Worm (Caenorhabditis elegans) whole organism, mixed stage, embryonic: ENCODE measurements around the gene srt-23.

Source experiments
- M03D4.4 ChIP-seq: sonication (generic microtip); optimal IDR thresholded peaks from 2 replicates; lab custom pipeline; 2017; ENCODE audit warnings: mild to moderate bottlenecking, missing genetic modification characterization, missing compliant biosample characterization
- bed-3 ChIP-seq: fragments of 200-800 bp; sonication (Bioruptor generic); optimal IDR thresholded peaks from 3 replicates; lab custom pipeline; 2018; ENCODE audit warnings: mild to moderate bottlenecking, missing genetic modification characterization, moderate library complexity, missing compliant biosample characterization
- blmp-1 ChIP-seq: fragments of 150-350 bp; optimal IDR thresholded peaks from 2 replicates; lab custom pipeline; 2014; ENCODE audit warnings: missing biosample characterization, missing genetic modification characterization
- ceh-39 ChIP-seq: fragments of 150-350 bp; optimal IDR thresholded peaks from 2 replicates; lab custom pipeline; 2014; ENCODE audit warnings: missing biosample characterization, missing genetic modification characterization
- ceh-43 ChIP-seq: fragments of 200-800 bp; sonication (Bioruptor generic); optimal IDR thresholded peaks from 2 replicates; lab custom pipeline; 2018; ENCODE audit warnings: mild to moderate bottlenecking, missing genetic modification characterization, moderate library complexity, missing compliant biosample characterization
- ceh-83 ChIP-seq: fragments of 200-800 bp; sonication (Bioruptor generic); optimal IDR thresholded peaks from 2 replicates; lab custom pipeline; 2018; ENCODE audit warnings: mild to moderate bottlenecking, missing genetic modification characterization, missing compliant biosample characterization
- ces-1 ChIP-seq: fragments of 150-350 bp; optimal IDR thresholded peaks from 2 replicates; lab custom pipeline; 2014; ENCODE audit warnings: missing biosample characterization, missing genetic modification reagents, missing genetic modification characterization
- cnd-1 ChIP-seq: fragments of 200-800 bp; sonication (Bioruptor generic); optimal IDR thresholded peaks from 2 replicates; lab custom pipeline; 2018; ENCODE audit warnings: mild to moderate bottlenecking, missing genetic modification characterization, missing compliant biosample characterization
- drap-1 ChIP-seq: fragments of 200-800 bp; sonication (Bioruptor generic); optimal IDR thresholded peaks from 3 replicates; lab custom pipeline; 2018; ENCODE audit warnings: mild to moderate bottlenecking, missing genetic modification characterization, missing compliant biosample characterization
- elt-1 ChIP-seq: sonication (generic microtip); optimal IDR thresholded peaks from 2 replicates; lab custom pipeline; 2017; ENCODE audit warnings: missing genetic modification characterization, mild to moderate bottlenecking, missing compliant biosample characterization, antibody characterized with exemption, moderate library complexity, borderline replicate concordance; ENCODE audit not compliant: insufficient read depth
- elt-3 ChIP-seq: fragments of 150-350 bp; optimal IDR thresholded peaks from 2 replicates; lab custom pipeline; 2014; ENCODE audit warnings: missing biosample characterization, missing genetic modification characterization
- flh-1 ChIP-seq: fragments of 200-800 bp; sonication (Bioruptor generic); optimal IDR thresholded peaks from 2 replicates; lab custom pipeline; 2018; ENCODE audit warnings: mild to moderate bottlenecking, missing genetic modification characterization, moderate library complexity, missing compliant biosample characterization
- hlh-1 ChIP-seq: fragments of 150-350 bp; optimal IDR thresholded peaks from 2 replicates; lab custom pipeline; 2014; ENCODE audit warnings: missing biosample characterization, missing genetic modification reagents, missing genetic modification characterization
- lin-32 ChIP-seq: fragments of 200-800 bp; sonication (Bioruptor generic); optimal IDR thresholded peaks from 2 replicates; lab custom pipeline; 2018; ENCODE audit warnings: mild to moderate bottlenecking, missing genetic modification characterization, missing compliant biosample characterization
- lsy-2 ChIP-seq: fragments of 150-350 bp; optimal IDR thresholded peaks from 2 replicates; lab custom pipeline; 2014; ENCODE audit warnings: missing biosample characterization, missing genetic modification characterization
- mab-5 ChIP-seq: fragments of 150-350 bp; optimal IDR thresholded peaks from 2 replicates; lab custom pipeline; 2014; ENCODE audit warnings: missing biosample characterization, missing genetic modification characterization
- mep-1 ChIP-seq: fragments of 150-350 bp; optimal IDR thresholded peaks from 2 replicates; lab custom pipeline; 2017; ENCODE audit warnings: missing biosample characterization, missing genetic modification reagents, missing genetic modification characterization, inconsistent platforms
- mls-2 ChIP-seq: sonication (generic microtip); optimal IDR thresholded peaks from 2 replicates; lab custom pipeline; 2016; ENCODE audit warnings: mild to moderate bottlenecking, missing genetic modification characterization, moderate library complexity, missing compliant biosample characterization
- nhr-2 ChIP-seq: fragments of 150-350 bp; optimal IDR thresholded peaks from 2 replicates; lab custom pipeline; 2014; ENCODE audit warnings: missing biosample characterization, missing genetic modification characterization
- nhr-237 ChIP-seq: fragments of 150-350 bp; optimal IDR thresholded peaks from 2 replicates; lab custom pipeline; 2014; ENCODE audit warnings: missing biosample characterization, missing genetic modification characterization
- nhr-28 ChIP-seq: fragments of 150-350 bp; optimal IDR thresholded peaks from 2 replicates; lab custom pipeline; 2014; ENCODE audit warnings: missing biosample characterization, missing genetic modification characterization
- nhr-76 ChIP-seq: sonication (generic microtip); optimal IDR thresholded peaks from 2 replicates; lab custom pipeline; 2017; ENCODE audit warnings: missing biosample characterization, missing genetic modification characterization
- sem-2 ChIP-seq: fragments of 200-800 bp; sonication (Bioruptor generic); optimal IDR thresholded peaks from 2 replicates; lab custom pipeline; 2018; ENCODE audit warnings: mild to moderate bottlenecking, missing genetic modification characterization, missing compliant biosample characterization
- sptf-1 ChIP-seq: sonication (generic microtip); optimal IDR thresholded peaks from 2 replicates; lab custom pipeline; 2017; ENCODE audit warnings: mild to moderate bottlenecking, missing genetic modification characterization, moderate library complexity, missing compliant biosample characterization
- tbx-8 ChIP-seq: fragments of 200-800 bp; sonication (Bioruptor generic); optimal IDR thresholded peaks from 2 replicates; lab custom pipeline; 2018; ENCODE audit warnings: mild to moderate bottlenecking, missing genetic modification characterization, moderate library complexity, missing compliant biosample characterization
- unc-120 ChIP-seq: sonication (generic microtip); optimal IDR thresholded peaks from 2 replicates; lab custom pipeline; 2017; ENCODE audit warnings: missing genetic modification characterization, missing compliant biosample characterization; ENCODE audit not compliant: poor library complexity, severe bottlenecking
- unc-39 ChIP-seq: fragments of 150-350 bp; optimal IDR thresholded peaks from 2 replicates; lab custom pipeline; 2014; ENCODE audit warnings: missing biosample characterization, missing genetic modification characterization
- unc-62 ChIP-seq: fragments of 150-350 bp; optimal IDR thresholded peaks from 2 replicates; lab custom pipeline; 2014; ENCODE audit warnings: missing biosample characterization, missing genetic modification reagents, missing genetic modification characterization
- ztf-11 ChIP-seq: fragments of 150-350 bp; optimal IDR thresholded peaks from 2 replicates; lab custom pipeline; 2014; ENCODE audit warnings: missing biosample characterization, missing genetic modification characterization

The srt-23 gene

DNA sequence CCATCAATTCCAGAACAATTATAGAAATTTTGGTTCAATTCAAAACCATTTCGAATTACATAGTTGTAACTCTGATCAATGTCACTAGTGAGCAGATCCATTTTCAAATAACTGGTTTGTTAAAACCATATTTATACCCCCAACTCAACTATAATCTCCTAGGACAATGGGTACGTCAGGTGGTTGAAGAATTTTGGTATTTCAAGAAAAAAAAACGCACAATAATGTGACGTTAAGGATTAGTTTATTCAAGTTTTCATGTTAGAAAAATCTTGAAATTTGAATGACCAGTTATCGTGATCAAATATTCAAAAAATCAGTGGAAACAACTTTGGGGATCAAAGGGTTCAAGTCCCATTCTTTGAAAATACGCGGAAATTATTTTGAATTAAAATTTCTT is 25.6 kb upstream of the srt-23 start, which contains the start of gene srt-24:
Gene srt-24 (minus strand): TSS at position 101 of the 400 bp plus-strand sequence.
- no peak for TF ChIP-seq lin-32 (GFP tag; lab: Kevin White, UChicago)
- no peak for TF ChIP-seq bed-3
- TF ChIP-seq elt-1 (tag; lab: Kevin White, UChicago), result no peak
- TF ChIP-seq nhr-76, result no peak
- TF ChIP-seq sptf-1 (tag; lab: Kevin White, UChicago), result no peak
- TF ChIP-seq lsy-2, result no peak
- TF ChIP-seq hlh-1, result no peak
- TF ChIP-seq ztf-11 (tag; lab: Kevin White, UChicago), result no peak
- no peak for TF ChIP-seq mep-1 (tag; lab: Kevin White, UChicago)
- TF ChIP-seq nhr-28 (tag; lab: Kevin White, UChicago), result no peak
- no peak for TF ChIP-seq mls-2 (tag; lab: Kevin White, UChicago)
- no peak for TF ChIP-seq flh-1 (GFP tag; lab: Kevin White, UChicago)
- no peak for TF ChIP-seq blmp-1
- TF ChIP-seq mab-5 (tag; lab: Kevin White, UChicago), result no peak
- TF ChIP-seq ceh-43 (GFP tag; lab: Kevin White, UChicago), result no peak
- no peak for TF ChIP-seq sem-2 (GFP tag; lab: Kevin White, UChicago)
- TF ChIP-seq unc-120 (tag; lab: Kevin White, UChicago), result no peak
- TF ChIP-seq unc-62 (GFP tag; lab: Kevin White, UChicago), result no peak

DNA sequence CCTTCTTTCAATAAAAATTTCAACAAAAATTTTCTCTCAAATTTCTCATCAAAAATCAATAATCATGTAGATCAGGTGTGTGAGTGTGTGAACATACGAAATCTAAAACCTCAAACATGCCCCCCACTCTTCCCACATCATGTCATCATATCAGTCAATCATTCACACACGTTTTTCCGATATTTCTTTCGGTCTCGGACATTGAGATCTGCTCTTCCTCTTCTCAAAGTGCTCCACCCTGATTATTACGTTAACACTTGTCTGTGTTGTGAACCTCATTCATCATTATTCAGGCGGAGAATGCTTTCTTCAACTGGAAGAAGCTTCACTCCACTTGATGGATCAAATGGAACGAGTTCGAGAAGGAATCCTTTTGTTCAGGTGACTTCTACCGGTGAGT is 20.1 kb upstream of the srt-23 start, which contains the start of gene kvs-5:
Gene kvs-5 (plus strand): TSS at position 301 of the 400 bp plus-strand sequence.
- TF ChIP-seq nhr-28 (tag; lab: Kevin White, UChicago), result no peak
- peak; percentile 79 for TF ChIP-seq unc-62 (GFP tag; lab: Kevin White, UChicago)
- no peak for TF ChIP-seq nhr-2 (tag; lab: Kevin White, UChicago)
- TF ChIP-seq elt-3, result no peak
- TF ChIP-seq nhr-237 (tag; lab: Kevin White, UChicago), result no peak
- TF ChIP-seq, all 35 proteins: peak for 1

DNA sequence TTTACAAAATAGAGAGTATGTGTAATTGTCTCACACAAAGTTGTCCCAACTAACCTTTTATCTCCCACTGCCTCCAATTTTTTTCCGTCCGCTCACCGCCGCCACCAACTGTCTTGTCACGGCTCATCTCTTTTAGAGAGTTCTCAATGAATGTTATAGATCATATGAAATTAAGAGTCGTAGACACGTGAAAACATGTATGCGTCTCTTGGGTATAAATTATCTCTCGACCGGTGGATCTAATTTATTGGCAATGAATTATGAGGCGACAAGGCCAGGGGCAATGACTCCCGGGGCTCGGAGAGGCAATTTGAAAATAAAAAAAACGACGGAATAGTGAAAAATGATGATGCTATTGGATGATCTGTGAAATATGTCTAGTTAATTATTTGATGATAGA is 15.8 kb upstream of the srt-23 start:
- no peak for TF ChIP-seq nhr-237 (tag; lab: Kevin White, UChicago)
- TF ChIP-seq nhr-76, result no peak
- TF ChIP-seq ces-1 (GFP tag; lab: Kevin White, UChicago), result peak; percentile 48
- TF ChIP-seq nhr-2 (tag; lab: Kevin White, UChicago), result peak; percentile 17
- TF ChIP-seq unc-62 (GFP tag; lab: Kevin White, UChicago), result peak; percentile 95
- no peak for TF ChIP-seq drap-1 (GFP tag; lab: Kevin White, UChicago)
- no peak for TF ChIP-seq lsy-2
- TF ChIP-seq ceh-39, result no peak
- no peak for TF ChIP-seq sem-2 (GFP tag; lab: Kevin White, UChicago)
- no peak for TF ChIP-seq ceh-83
- TF ChIP-seq elt-1 (tag; lab: Kevin White, UChicago), result no peak
- peak; percentile 80 for TF ChIP-seq mab-5 (tag; lab: Kevin White, UChicago)
- peak; percentile 78 for TF ChIP-seq hlh-1
- TF ChIP-seq unc-120 (tag; lab: Kevin White, UChicago), result peak; percentile 41
- TF ChIP-seq, all 35 proteins: peak for 6

DNA sequence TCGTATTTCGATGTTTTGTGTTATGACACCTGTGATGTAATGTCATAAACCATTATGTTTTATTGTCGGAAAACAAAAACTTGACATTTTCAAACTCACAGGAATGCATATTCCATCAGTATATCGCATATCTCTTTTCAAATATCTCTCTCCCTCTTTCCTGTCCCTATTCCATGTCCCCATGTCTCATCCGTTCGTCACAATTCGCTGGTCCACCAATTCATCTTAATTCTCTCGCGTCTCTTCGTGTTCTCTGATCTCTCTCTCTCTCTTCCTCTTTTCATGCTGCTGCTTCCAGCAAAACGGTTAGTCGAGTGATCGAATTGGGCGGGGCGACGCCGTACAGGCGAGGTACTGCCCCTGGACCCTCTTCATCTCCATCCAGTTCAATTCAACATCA is 14.7 kb upstream of the srt-23 start:
- TF ChIP-seq unc-62 (GFP tag; lab: Kevin White, UChicago) (peak; percentile 53), sptf-1 (tag; lab: Kevin White, UChicago) (no peak), nhr-237 (tag; lab: Kevin White, UChicago) (no peak)
- TF ChIP-seq, all 35 proteins: peak for 1

DNA sequence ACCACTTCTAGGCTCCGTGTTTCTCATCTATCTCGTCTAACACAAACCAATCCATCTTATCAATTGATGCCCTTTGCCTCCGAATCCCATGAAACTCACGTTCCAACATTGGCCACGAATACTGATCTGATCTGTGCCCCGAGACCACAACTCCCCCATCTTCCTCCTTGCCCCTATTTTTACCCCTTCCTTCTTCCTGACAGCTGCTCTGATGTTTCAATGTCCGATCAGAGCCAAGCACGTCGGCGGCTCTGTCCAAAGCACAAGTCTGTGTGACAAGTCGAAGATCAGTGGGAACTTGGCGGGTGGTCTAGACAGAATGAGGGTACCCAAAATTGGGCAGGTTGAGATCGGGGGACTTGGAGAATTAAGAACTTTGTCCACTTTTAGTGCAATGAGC is 10.2 kb upstream of the srt-23 start:
- no peak for TF ChIP-seq mep-1 (tag; lab: Kevin White, UChicago)
- TF ChIP-seq lin-32 (GFP tag; lab: Kevin White, UChicago), result no peak
- no peak for TF ChIP-seq ceh-83
- no peak for TF ChIP-seq nhr-2 (tag; lab: Kevin White, UChicago)

DNA sequence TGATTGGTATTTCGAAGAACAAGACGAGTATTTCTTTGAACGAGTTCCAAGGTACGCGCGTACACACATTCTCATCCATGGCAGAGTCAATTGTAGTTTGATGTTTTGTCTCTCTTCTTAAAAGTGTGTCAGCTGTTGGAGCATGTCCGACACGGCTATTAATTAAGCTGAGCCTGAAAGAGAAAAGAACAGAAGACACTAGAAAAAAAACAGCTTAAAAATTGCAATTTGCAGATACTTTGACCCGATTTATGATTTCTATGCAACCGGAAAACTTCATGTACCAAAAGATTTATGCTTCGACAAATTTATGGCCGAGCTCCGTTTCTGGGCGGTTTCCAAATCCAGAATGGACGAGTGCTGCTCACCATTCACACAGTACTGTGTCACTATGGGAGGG is 7.0 kb upstream of the srt-23 start:
- TF ChIP-seq M03D4.4 (tag; lab: Kevin White, UChicago) (no peak), flh-1 (GFP tag; lab: Kevin White, UChicago) (no peak), drap-1 (GFP tag; lab: Kevin White, UChicago) (no peak), elt-1 (tag; lab: Kevin White, UChicago) (no peak), nhr-28 (tag; lab: Kevin White, UChicago) (no peak), ztf-11 (tag; lab: Kevin White, UChicago) (no peak), unc-120 (tag; lab: Kevin White, UChicago) (no peak), hlh-1 (no peak), lsy-2 (no peak), ces-1 (GFP tag; lab: Kevin White, UChicago) (no peak), unc-39 (no peak), mls-2 (tag; lab: Kevin White, UChicago) (no peak), mep-1 (tag; lab: Kevin White, UChicago) (no peak), sptf-1 (tag; lab: Kevin White, UChicago) (no peak), nhr-2 (tag; lab: Kevin White, UChicago) (no peak), unc-62 (GFP tag; lab: Kevin White, UChicago) (no peak), tbx-8 (GFP tag; lab: Kevin White, UChicago) (no peak), cnd-1 (tag; lab: Kevin White, UChicago) (no peak)
